Fruit fly (Drosophila melanogaster) whole organism, embryonic: Measurements from ENCODE around the gene CG10194.

ENCODE experiments used
- Awh ChIP-seq: fragments of 200-800 bp; sonication (Bioruptor generic); IDR thresholded peaks from 2 replicates; pipeline ENCODE4, ENCODE4 v1.3.6; 2022; ENCODE audit warnings: missing biosample characterization, missing genetic modification characterization
- Bgb ChIP-seq: fragments of 200-800 bp; sonication (Bioruptor generic); IDR thresholded peaks from 2 replicates; pipeline ENCODE4 v1.3.6; 2022; ENCODE audit warnings: missing biosample characterization, missing genetic modification characterization; ENCODE audit not compliant: partially characterized antibody
- Bteb2 ChIP-seq: fragments of 200-800 bp; sonication (Bioruptor generic); optimal IDR thresholded peaks from 2 replicates; lab custom pipeline; 2016; ENCODE audit warnings: missing biosample characterization, missing genetic modification characterization
- CG10959 ChIP-seq: fragments of 200-800 bp; sonication (Bioruptor generic); IDR thresholded peaks from 2 replicates; pipeline ENCODE4 v1.3.6; 2022; ENCODE audit warnings: missing biosample characterization, missing genetic modification characterization
- CG12219 ChIP-seq: fragments of 200-800 bp; sonication (Bioruptor generic); optimal IDR thresholded peaks from 3 replicates; lab custom pipeline; 2018; ENCODE audit warnings: missing biosample characterization, mild to moderate bottlenecking, missing genetic modification characterization
- CG13424 ChIP-seq: fragments of 200-800 bp; sonication (Bioruptor generic); optimal IDR thresholded peaks from 2 replicates; lab custom pipeline; 2019; ENCODE audit warnings: missing biosample characterization, mild to moderate bottlenecking, missing genetic modification characterization, moderate library complexity
- CG14860 ChIP-seq: fragments of 200-800 bp; sonication (Bioruptor generic); IDR thresholded peaks from 3 replicates; pipeline ENCODE4 v1.3.6; 2022; ENCODE audit warnings: missing biosample characterization, missing genetic modification characterization; ENCODE audit not compliant: partially characterized antibody
- CG15514 ChIP-seq: fragments of 200-800 bp; sonication (Bioruptor generic); optimal IDR thresholded peaks from 3 replicates; lab custom pipeline; 2017; ENCODE audit warnings: missing biosample characterization, missing genetic modification characterization, mild to moderate bottlenecking, moderate library complexity, missing genetic modification reagents
- CG17829 ChIP-seq: fragments of 200-800 bp; optimal IDR thresholded peaks from 2 replicates; lab custom pipeline; 2019; ENCODE audit warnings: missing biosample characterization, mild to moderate bottlenecking, missing genetic modification characterization, moderate library complexity
- CG18011 ChIP-seq: fragments of 200-800 bp; sonication (Bioruptor generic); optimal IDR thresholded peaks from 2 replicates; lab custom pipeline; 2017; ENCODE audit warnings: missing biosample characterization, missing genetic modification characterization, mild to moderate bottlenecking, moderate library complexity, missing genotype
- CG2116 ChIP-seq: fragments of 200-800 bp; sonication (Bioruptor generic); optimal IDR thresholded peaks from 3 replicates; lab custom pipeline; 2018; ENCODE audit warnings: missing biosample characterization, mild to moderate bottlenecking, missing genetic modification characterization
- CG2202 ChIP-seq: fragments of 200-800 bp; sonication (Bioruptor generic); optimal IDR thresholded peaks from 2 replicates; lab custom pipeline; 2018; ENCODE audit warnings: missing biosample characterization, mild to moderate bottlenecking, missing genetic modification characterization
- CG2712 ChIP-seq: fragments of 200-800 bp; optimal IDR thresholded peaks from 3 replicates; lab custom pipeline; 2019; ENCODE audit warnings: missing biosample characterization, mild to moderate bottlenecking, missing genetic modification characterization, moderate library complexity
- CG6689 ChIP-seq: fragments of 200-800 bp; sonication (Bioruptor generic); IDR thresholded peaks from 2 replicates; pipeline ENCODE4 v1.3.6; 2022; ENCODE audit warnings: missing biosample characterization, missing genetic modification characterization
- CG7556 ChIP-seq: fragments of 200-800 bp; sonication (Bioruptor generic); optimal IDR thresholded peaks from 2 replicates; lab custom pipeline; 2017; ENCODE audit warnings: missing biosample characterization, mild to moderate bottlenecking, missing genetic modification characterization
- CG7963 ChIP-seq: fragments of 200-800 bp; sonication (Bioruptor generic); IDR thresholded peaks from 3 replicates; pipeline ENCODE4 v1.3.6; 2022; ENCODE audit warnings: missing biosample characterization, missing genetic modification characterization; ENCODE audit not compliant: partially characterized antibody
- CG8089 ChIP-seq: fragments of 200-800 bp; sonication (Bioruptor generic); optimal IDR thresholded peaks from 3 replicates; lab custom pipeline; 2016; ENCODE audit warnings: missing biosample characterization, missing genetic modification characterization
- CG8359 ChIP-seq: fragments of 200-800 bp; sonication (Bioruptor generic); optimal IDR thresholded peaks from 2 replicates; lab custom pipeline; 2017; ENCODE audit warnings: missing biosample characterization, mild to moderate bottlenecking, missing genetic modification characterization, borderline replicate concordance
- CG9797 ChIP-seq: fragments of 200-800 bp; sonication (Bioruptor generic); optimal IDR thresholded peaks from 3 replicates; lab custom pipeline; 2018; ENCODE audit warnings: missing biosample characterization, mild to moderate bottlenecking, missing genetic modification characterization
- CrebB ChIP-seq: fragments of 200-800 bp; sonication (Bioruptor generic); optimal IDR thresholded peaks from 3 replicates; lab custom pipeline; 2018; ENCODE audit warnings: missing biosample characterization, mild to moderate bottlenecking, missing genetic modification characterization
- D19B ChIP-seq: fragments of 200-800 bp; sonication (Bioruptor generic); optimal IDR thresholded peaks from 2 replicates; lab custom pipeline; 2017; ENCODE audit warnings: missing biosample characterization, mild to moderate bottlenecking, missing genetic modification characterization
- Dp ChIP-seq: fragments of 200-800 bp; sonication (Bioruptor generic); optimal IDR thresholded peaks from 2 replicates; lab custom pipeline; 2018; ENCODE audit warnings: missing biosample characterization, mild to moderate bottlenecking, missing genetic modification characterization, moderate library complexity
- Ets65A ChIP-seq: fragments of 200-800 bp; sonication (Bioruptor generic); peaks from one replicate; lab custom pipeline; 2016; ENCODE audit warnings: missing biosample characterization, missing genetic modification characterization
- Hey ChIP-seq: fragments of 200-800 bp; sonication (Bioruptor generic); optimal IDR thresholded peaks from 3 replicates; lab custom pipeline; 2018; ENCODE audit warnings: missing biosample characterization, mild to moderate bottlenecking, missing genetic modification characterization
- HmgZ ChIP-seq: fragments of 200-800 bp; sonication (Bioruptor generic); optimal IDR thresholded peaks from 2 replicates; lab custom pipeline; 2018; ENCODE audit warnings: missing biosample characterization, mild to moderate bottlenecking, missing genetic modification characterization
- Hr51 ChIP-seq, 2 experiments: fragments of 200-800 bp; sonication (Bioruptor generic); optimal IDR thresholded peaks; 2 replicates in 1 of 2; 3 replicates in 1 of 2; lab custom pipeline; 2016 to 2018; ENCODE audit warnings: missing biosample characterization in 2 of 2, missing genetic modification characterization in 2 of 2, mild to moderate bottlenecking in 1 of 2, moderate library complexity in 1 of 2
- Mad ChIP-seq: fragments of 200-800 bp; sonication (Bioruptor generic); optimal IDR thresholded peaks from 2 replicates; lab custom pipeline; 2016; ENCODE audit warnings: missing biosample characterization, missing genetic modification characterization
- Med ChIP-seq: fragments of 200-800 bp; sonication (Bioruptor generic); peaks from one replicate; lab custom pipeline; 2016; ENCODE audit warnings: missing biosample characterization, missing genetic modification characterization, mild to moderate bottlenecking, inconsistent platforms, moderate library complexity
- NFAT ChIP-seq: fragments of 200-800 bp; sonication (Bioruptor generic); IDR thresholded peaks from 2 replicates; pipeline ENCODE4 v1.3.6; 2022; ENCODE audit warnings: missing biosample characterization, missing genetic modification characterization
- Optix ChIP-seq: fragments of 200-800 bp; sonication (Bioruptor generic); IDR thresholded peaks from 3 replicates; pipeline ENCODE4 v1.3.6; 2022; ENCODE audit warnings: missing biosample characterization, missing genetic modification characterization
- Scr ChIP-seq: fragments of 200-800 bp; sonication (Bioruptor generic); IDR thresholded peaks from 2 replicates; pipeline ENCODE4 v1.3.6; 2022; ENCODE audit warnings: missing biosample characterization, missing genetic modification characterization; ENCODE audit not compliant: partially characterized antibody
- Sox102F ChIP-seq: fragments of 200-800 bp; sonication (Bioruptor generic); optimal IDR thresholded peaks from 2 replicates; lab custom pipeline; 2018; ENCODE audit warnings: missing biosample characterization, mild to moderate bottlenecking, missing genetic modification characterization, moderate library complexity
- Spps ChIP-seq: fragments of 200-800 bp; sonication (Bioruptor generic); optimal IDR thresholded peaks from 2 replicates; lab custom pipeline; 2018; ENCODE audit warnings: missing biosample characterization, mild to moderate bottlenecking, missing genetic modification characterization
- Ssrp ChIP-seq: fragments of 200-800 bp; sonication (Bioruptor generic); optimal IDR thresholded peaks from 2 replicates; lab custom pipeline; 2018; ENCODE audit warnings: missing biosample characterization, mild to moderate bottlenecking, missing genetic modification characterization, moderate library complexity
- Xbp1 ChIP-seq: fragments of 200-800 bp; sonication (Bioruptor generic); optimal IDR thresholded peaks from 3 replicates; lab custom pipeline; 2016; ENCODE audit warnings: missing biosample characterization, mild to moderate bottlenecking, missing genetic modification characterization
- amos ChIP-seq: fragments of 200-800 bp; sonication (Bioruptor generic); IDR thresholded peaks from 2 replicates; pipeline ENCODE4 v1.3.6; 2022; ENCODE audit warnings: missing biosample characterization, missing genetic modification characterization; ENCODE audit not compliant: partially characterized antibody
- az2 ChIP-seq: fragments of 200-800 bp; sonication (Bioruptor generic); optimal IDR thresholded peaks from 3 replicates; lab custom pipeline; 2016; ENCODE audit warnings: missing biosample characterization, missing genetic modification characterization
- ems ChIP-seq: fragments of 200-800 bp; sonication (Bioruptor generic); optimal IDR thresholded peaks from 3 replicates; lab custom pipeline; 2016; ENCODE audit warnings: missing biosample characterization, missing genetic modification characterization
- gro ChIP-seq: fragments of 200-800 bp; sonication (Bioruptor generic); optimal IDR thresholded peaks from 2 replicates; lab custom pipeline; 2016; ENCODE audit warnings: missing biosample characterization, missing genetic modification characterization
- mld ChIP-seq: fragments of 200-800 bp; sonication (Bioruptor generic); IDR thresholded peaks from 3 replicates; pipeline ENCODE4 v1.3.6; 2022; ENCODE audit warnings: missing biosample characterization, missing genetic modification characterization; ENCODE audit not compliant: partially characterized antibody
- oc ChIP-seq: fragments of 200-800 bp; sonication (Bioruptor generic); optimal IDR thresholded peaks from 2 replicates; lab custom pipeline; 2018; ENCODE audit warnings: missing biosample characterization, mild to moderate bottlenecking, missing genetic modification characterization, moderate library complexity
- prd ChIP-seq, 3 experiments: fragments of >200 bp in 2 of 3; fragments of 200-800 bp in 1 of 3; sonication (Bioruptor generic) in 1 of 3; optimal IDR thresholded peaks in 2 of 3; IDR thresholded peaks in 1 of 3; 2 replicates in 2 of 3; 3 replicates in 1 of 3; pipeline versions ENCODE4 v1.3.6 to Lab custom; 2017 to 2022; ENCODE audit warnings: missing biosample characterization in 1 of 3, missing genetic modification characterization in 1 of 3
- pum ChIP-seq: fragments of 200-800 bp; sonication (Bioruptor generic); optimal IDR thresholded peaks from 2 replicates; lab custom pipeline; 2016; ENCODE audit warnings: missing biosample characterization, missing genetic modification characterization
- slp2 ChIP-seq: fragments of 200-800 bp; sonication (Bioruptor generic); optimal IDR thresholded peaks from 2 replicates; lab custom pipeline; 2016; ENCODE audit warnings: missing biosample characterization, missing genetic modification characterization
- tin ChIP-seq: fragments of 200-800 bp; sonication (Bioruptor generic); optimal IDR thresholded peaks from 3 replicates; lab custom pipeline; 2016; ENCODE audit warnings: missing biosample characterization, missing genetic modification characterization
- trem ChIP-seq: fragments of 200-800 bp; optimal IDR thresholded peaks from 3 replicates; lab custom pipeline; 2019; ENCODE audit warnings: missing biosample characterization, mild to moderate bottlenecking, missing genetic modification characterization, moderate library complexity
- unpg ChIP-seq: fragments of 200-800 bp; sonication (Bioruptor generic); optimal IDR thresholded peaks from 3 replicates; lab custom pipeline; 2018; ENCODE audit warnings: missing biosample characterization, mild to moderate bottlenecking, missing genetic modification characterization, moderate library complexity
- zfh1 ChIP-seq: fragments of 200-800 bp; sonication (Bioruptor generic); IDR thresholded peaks from 3 replicates; pipeline ENCODE4 v1.3.6; 2022; ENCODE audit warnings: missing biosample characterization, missing genetic modification characterization

The CG10194 gene

dm6 chr2L:19489997-19490461, at the start of gene CG10194, which contains the start of gene CG18094 (continued):
- TF ChIP-seq amos: peak; percentile 69; the same call in 1 of the 2 replicates
- peak; percentile 71 for TF ChIP-seq CG18011
- TF ChIP-seq Hey: no peak
- TF ChIP-seq prd (optimal IDR thresholded peaks at IDR 0.05; lab: Kevin White, UChicago): no peak
- TF ChIP-seq prd (GFP tag; IDR thresholded peaks at IDR 0.05; lab: Robert Waterston, UW): peak; percentile 51; the same call in 2 of the 3 replicates
- peak; percentile 51 for TF ChIP-seq CG2116 (GFP tag; lab: Kevin White, UChicago)
- TF ChIP-seq Hr51 (GFP tag; optimal IDR thresholded peaks at IDR 0.05; lab: Kevin White, UChicago): peak; percentile 5 to 64
- TF ChIP-seq slp2 (GFP tag; lab: Kevin White, UChicago): no peak
- TF ChIP-seq mld (GFP tag; lab: Robert Waterston, UW): no peak
- peak; percentile 65 for TF ChIP-seq CG2712 (tag; lab: Kevin White, UChicago)
- no peak for TF ChIP-seq CG9797
- TF ChIP-seq D19B: peak; percentile 99
- TF ChIP-seq HmgZ (tag; lab: Kevin White, UChicago): peak; percentile 43
- TF ChIP-seq CG2202 (tag; lab: Kevin White, UChicago): peak; percentile 3
- peak; percentile 15 for TF ChIP-seq CG17829
- TF ChIP-seq Xbp1 (GFP tag; lab: Kevin White, UChicago): peak; percentile 52
- peak; percentile 20 for TF ChIP-seq CG15514 (GFP tag; lab: Kevin White, UChicago)
- TF ChIP-seq tin: peak; percentile 14
- no peak for TF ChIP-seq CG8089 (GFP tag; lab: Kevin White, UChicago)
- TF ChIP-seq Dp: peak; percentile 44
- TF ChIP-seq CG14860 (GFP tag; lab: Robert Waterston, UW): peak; percentile 47; the same call in 1 of the 3 replicates
- peak; percentile 17 for TF ChIP-seq Bteb2 (GFP tag; lab: Kevin White, UChicago)
- no peak for TF ChIP-seq gro (GFP tag; lab: Kevin White, UChicago)
- TF ChIP-seq CG13424 (tag; lab: Kevin White, UChicago): peak; percentile 29
- no peak for TF ChIP-seq CrebB (tag; lab: Kevin White, UChicago)
- TF ChIP-seq ems (GFP tag; lab: Kevin White, UChicago): no peak
- TF ChIP-seq az2 (GFP tag; lab: Kevin White, UChicago): peak; percentile 56
- TF ChIP-seq, all 482 proteins: peak for 130

DNA sequence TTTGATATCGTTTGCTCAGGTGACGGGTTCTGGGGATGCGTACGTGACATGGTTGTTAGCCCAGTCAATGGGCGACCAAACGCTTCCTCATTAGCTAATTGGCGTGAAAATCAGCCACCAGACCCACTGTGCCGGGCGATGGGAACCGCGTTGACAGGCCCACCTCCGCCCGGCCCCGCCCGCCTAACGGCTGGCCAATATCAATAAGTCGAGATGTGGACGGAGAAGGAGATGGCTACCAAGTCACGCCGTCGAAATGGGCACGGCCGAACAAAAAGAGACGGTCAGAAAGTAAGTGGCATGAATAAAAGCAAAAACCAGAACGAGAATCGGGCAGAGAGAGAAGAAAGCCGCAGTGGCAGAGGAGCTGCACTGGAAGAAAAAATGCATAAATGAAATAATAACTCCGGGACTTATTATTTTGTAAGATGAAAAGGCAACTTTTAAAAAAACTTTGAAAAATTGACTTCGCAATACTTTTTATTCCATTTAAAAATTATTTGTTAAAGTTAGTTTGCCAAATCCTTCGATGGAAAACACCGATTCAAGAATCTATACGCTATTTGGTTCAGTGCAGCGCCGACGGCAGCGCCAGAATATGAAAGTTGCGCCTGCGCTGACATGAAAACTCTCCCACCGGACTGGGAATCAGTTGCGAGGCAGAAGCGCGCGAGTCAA, 48.0 kb upstream of the CG10194 start, which contains the start of gene CG13082:
Gene CG13082, plus strand, starts transcription at position 647 of the 678 bp plus-strand sequence.
- no peak; the same call in 1 of the 2 replicates for TF ChIP-seq NFAT (GFP tag; lab: Robert Waterston, UW)
- TF ChIP-seq zfh1: peak; percentile 65
- TF ChIP-seq CG7556 (GFP tag; lab: Kevin White, UChicago): peak; percentile 45
- TF ChIP-seq trem (tag; lab: Kevin White, UChicago): peak; percentile 56
- TF ChIP-seq Sox102F (GFP tag; lab: Kevin White, UChicago): peak; percentile 42
- TF ChIP-seq Bgb (GFP tag; lab: Robert Waterston, UW): no peak
- peak; percentile 35 for TF ChIP-seq Ssrp (tag; lab: Kevin White, UChicago)
- peak; percentile 6 for TF ChIP-seq Mad (GFP tag; lab: Kevin White, UChicago)
- TF ChIP-seq unpg (GFP tag; lab: Kevin White, UChicago): peak; percentile 63
- peak; percentile 37 for TF ChIP-seq pum (GFP tag; lab: Kevin White, UChicago)
- peak; percentile 50 for TF ChIP-seq Med (GFP tag; lab: Kevin White, UChicago)
- TF ChIP-seq Spps: peak; percentile 75
- TF ChIP-seq Ets65A (GFP tag; lab: Kevin White, UChicago): peak; percentile 2
- peak; percentile 51; the same call in 1 of the 2 replicates for TF ChIP-seq CG6689
- peak; percentile 24; the same call in 1 of the 3 replicates for TF ChIP-seq Optix (GFP tag; lab: Robert Waterston, UW)
- no peak for TF ChIP-seq CG7963 (GFP tag; lab: Robert Waterston, UW)
- TF ChIP-seq CG12219 (GFP tag; lab: Kevin White, UChicago): peak; percentile 2
- TF ChIP-seq Awh (GFP tag; lab: Robert Waterston, UW): peak; percentile 27; the same call in 1 of the 2 replicates
- peak; percentile 62 for TF ChIP-seq CG8359 (GFP tag; lab: Kevin White, UChicago)
- peak; percentile 50 for TF ChIP-seq oc (tag; lab: Kevin White, UChicago)
- no peak for TF ChIP-seq Scr (GFP tag; lab: Robert Waterston, UW)
- TF ChIP-seq CG10959: 0 out of 2 replicates have a peak, but pooled peaks have one; percentile 18
